Worm (Caenorhabditis elegans) whole organism, L3 larva: ENCODE measurements around the gene rol-1.

Experiments
- R02D3.7 ChIP-seq: fragments of 150-350 bp; optimal IDR thresholded peaks from 2 replicates; lab custom pipeline; 2014; ENCODE audit warnings: missing biosample characterization, missing genetic modification characterization
- ZK546.5 ChIP-seq: sonication (generic microtip); optimal IDR thresholded peaks from 2 replicates; lab custom pipeline; 2017; ENCODE audit warnings: missing biosample characterization, missing genetic modification characterization
- ama-1 ChIP-seq: fragments of 150-350 bp; optimal IDR thresholded peaks from 2 replicates; lab custom pipeline; 2018
- ceh-28 ChIP-seq: fragments of 150-350 bp; optimal IDR thresholded peaks from 2 replicates; lab custom pipeline; 2014; ENCODE audit warnings: missing biosample characterization, missing genetic modification reagents, missing genetic modification characterization
- ceh-82 ChIP-seq: fragments of 150-350 bp; optimal IDR thresholded peaks from 2 replicates; lab custom pipeline; 2014; ENCODE audit warnings: missing biosample characterization, missing genetic modification characterization
- egl-27 ChIP-seq: sonication (generic microtip); optimal IDR thresholded peaks from 4 replicates; lab custom pipeline; 2017; ENCODE audit warnings: missing biosample characterization, missing genetic modification reagents, missing genetic modification characterization
- egl-5 ChIP-seq: fragments of 150-350 bp; optimal IDR thresholded peaks from 2 replicates; lab custom pipeline; 2017; ENCODE audit warnings: missing biosample characterization, missing genetic modification reagents, missing genetic modification characterization, inconsistent platforms
- elt-1 ChIP-seq: fragments of 150-350 bp; optimal IDR thresholded peaks from 2 replicates; lab custom pipeline; 2014; ENCODE audit warnings: missing biosample characterization, missing genetic modification characterization
- elt-2 ChIP-seq: sonication (generic microtip); optimal IDR thresholded peaks from 2 replicates; lab custom pipeline; 2016; ENCODE audit warnings: missing genetic modification reagents, mild to moderate bottlenecking, missing genetic modification characterization, missing compliant biosample characterization
- eor-1 ChIP-seq, 2 experiments: fragments of 150-350 bp; optimal IDR thresholded peaks; 2 replicates each; lab custom pipeline; 2014 to 2018; ENCODE audit warnings: missing biosample characterization in 2 of 2, missing genetic modification characterization in 2 of 2
- fkh-10 ChIP-seq: sonication (generic microtip); optimal IDR thresholded peaks from 2 replicates; lab custom pipeline; 2017; ENCODE audit warnings: missing biosample characterization, missing genetic modification reagents, missing genetic modification characterization
- fkh-2 ChIP-seq: fragments of 150-350 bp; optimal IDR thresholded peaks from 2 replicates; lab custom pipeline; 2014; ENCODE audit warnings: missing biosample characterization, missing genetic modification reagents, missing genetic modification characterization
- fos-1 ChIP-seq: fragments of 150-350 bp; optimal IDR thresholded peaks from 2 replicates; lab custom pipeline; 2014; ENCODE audit warnings: missing biosample characterization, missing genetic modification characterization
- hmg-11 ChIP-seq: sonication (generic microtip); optimal IDR thresholded peaks from 2 replicates; lab custom pipeline; 2016; ENCODE audit warnings: missing genetic modification characterization, missing compliant biosample characterization
- jun-1 ChIP-seq: fragments of 150-350 bp; optimal IDR thresholded peaks from 2 replicates; lab custom pipeline; 2014; ENCODE audit warnings: missing biosample characterization, missing genetic modification reagents, missing genetic modification characterization
- lin-15B ChIP-seq: fragments of 150-350 bp; optimal IDR thresholded peaks from 2 replicates; lab custom pipeline; 2014; ENCODE audit warnings: missing biosample characterization, missing genetic modification characterization
- lin-39 ChIP-seq: fragments of 150-350 bp; optimal IDR thresholded peaks from 2 replicates; lab custom pipeline; 2018; ENCODE audit warnings: missing biosample characterization, missing genetic modification reagents, missing genetic modification characterization
- lsy-12 ChIP-seq: sonication (generic microtip); optimal IDR thresholded peaks from 2 replicates; lab custom pipeline; 2016; ENCODE audit warnings: mild to moderate bottlenecking, missing genetic modification characterization, missing compliant biosample characterization
- mdl-1 ChIP-seq: fragments of 150-350 bp; optimal IDR thresholded peaks from 2 replicates; lab custom pipeline; 2014; ENCODE audit warnings: missing biosample characterization, missing genetic modification characterization
- mml-1 ChIP-seq: fragments of 150-350 bp; sonication (generic microtip); optimal IDR thresholded peaks from 3 replicates; lab custom pipeline; 2014; ENCODE audit warnings: missing biosample characterization, missing genetic modification characterization
- nfya-1 ChIP-seq: sonication (generic microtip); optimal IDR thresholded peaks from 2 replicates; lab custom pipeline; 2017; ENCODE audit warnings: missing genetic modification characterization, mild to moderate bottlenecking, missing compliant biosample characterization, antibody characterized with exemption, moderate library complexity; ENCODE audit not compliant: insufficient read depth
- nhr-11 ChIP-seq: fragments of 150-350 bp; optimal IDR thresholded peaks from 2 replicates; lab custom pipeline; 2014; ENCODE audit warnings: missing biosample characterization, missing genetic modification characterization
- nhr-12 ChIP-seq: fragments of 150-350 bp; optimal IDR thresholded peaks from 2 replicates; lab custom pipeline; 2014; ENCODE audit warnings: missing biosample characterization, missing genetic modification characterization
- nhr-23 ChIP-seq: fragments of 150-350 bp; optimal IDR thresholded peaks from 2 replicates; lab custom pipeline; 2014; ENCODE audit warnings: missing biosample characterization, missing genetic modification reagents, missing genetic modification characterization
- nhr-237 ChIP-seq: fragments of 150-350 bp; optimal IDR thresholded peaks from 2 replicates; lab custom pipeline; 2014; ENCODE audit warnings: missing biosample characterization, missing genetic modification characterization
- nhr-25 ChIP-seq: sonication (generic microtip); optimal IDR thresholded peaks from 2 replicates; lab custom pipeline; 2017; ENCODE audit warnings: missing biosample characterization, missing genetic modification characterization
- nhr-28 ChIP-seq: fragments of 150-350 bp; optimal IDR thresholded peaks from 2 replicates; lab custom pipeline; 2014; ENCODE audit warnings: missing biosample characterization, missing genetic modification characterization
- nhr-43 ChIP-seq: sonication (generic microtip); optimal IDR thresholded peaks from 2 replicates; lab custom pipeline; 2016; ENCODE audit warnings: mild to moderate bottlenecking, missing genetic modification characterization, missing compliant biosample characterization; ENCODE audit not compliant: poor library complexity, severe bottlenecking
- nhr-67 ChIP-seq: fragments of 150-350 bp; optimal IDR thresholded peaks from 2 replicates; lab custom pipeline; 2014; ENCODE audit warnings: missing biosample characterization, missing genetic modification characterization
- nhr-76 ChIP-seq: fragments of 150-350 bp; sonication (generic microtip); optimal IDR thresholded peaks from 5 replicates; lab custom pipeline; 2014; ENCODE audit warnings: missing biosample characterization, missing genetic modification characterization
- pha-4 ChIP-seq: fragments of 150-350 bp; optimal IDR thresholded peaks from 2 replicates; lab custom pipeline; 2014; ENCODE audit warnings: missing biosample characterization, missing genetic modification reagents, missing genetic modification characterization
- pqm-1 ChIP-seq: fragments of 150-350 bp; optimal IDR thresholded peaks from 2 replicates; lab custom pipeline; 2017; ENCODE audit warnings: missing biosample characterization, missing genetic modification characterization, inconsistent platforms
- sea-2 ChIP-seq: fragments of 150-350 bp; sonication (generic microtip); optimal IDR thresholded peaks from 4 replicates; lab custom pipeline; 2014; ENCODE audit warnings: missing biosample characterization, missing genetic modification reagents, missing genetic modification characterization
- skn-1 ChIP-seq: fragments of 150-350 bp; optimal IDR thresholded peaks from 2 replicates; lab custom pipeline; 2014; ENCODE audit warnings: missing biosample characterization, missing genetic modification characterization
- snpc-4 ChIP-seq: fragments of 150-350 bp; optimal IDR thresholded peaks from 2 replicates; lab custom pipeline; 2014; ENCODE audit warnings: missing biosample characterization, missing genetic modification characterization
- unc-62 ChIP-seq: fragments of 150-350 bp; sonication (generic microtip); optimal IDR thresholded peaks from 4 replicates; lab custom pipeline; 2014; ENCODE audit warnings: missing biosample characterization, missing genetic modification reagents, missing genetic modification characterization

The rol-1 gene

DNA sequence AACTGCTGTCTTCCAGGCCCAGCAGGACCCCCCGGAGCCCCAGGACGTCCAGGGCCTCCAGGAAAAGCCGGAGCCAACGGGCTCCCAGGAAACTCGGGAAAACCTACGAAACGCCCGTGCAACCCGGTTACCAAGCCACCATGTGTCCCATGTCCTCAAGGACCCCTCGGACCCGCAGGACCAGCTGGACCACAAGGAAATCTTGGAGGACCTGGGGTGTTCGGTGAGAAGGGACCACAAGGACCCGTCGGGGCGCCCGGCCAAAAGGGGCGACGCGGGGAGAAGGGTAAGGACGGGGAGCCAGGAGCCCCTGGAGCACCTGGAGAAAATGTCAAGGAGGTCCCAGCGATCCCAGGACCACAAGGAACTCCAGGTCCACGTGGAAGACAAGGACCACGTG, 3.0 kb downstream of the rol-1 start:
- TF ChIP-seq nhr-237 (tag; lab: Kevin White, UChicago) (no peak), lin-39 (tag; lab: Kevin White, UChicago) (no peak), nhr-43 (no peak), nhr-28 (no peak), ama-1 (lab: Kevin White, UChicago) (no peak), ZK546.5 (tag; lab: Kevin White, UChicago) (no peak), fos-1 (no peak), pqm-1 (tag; lab: Kevin White, UChicago) (no peak), elt-1 (no peak), fkh-2 (tag; lab: Kevin White, UChicago) (no peak), ceh-28 (no peak), unc-62 (GFP tag; lab: Kevin White, UChicago) (no peak), R02D3.7 (tag; lab: Kevin White, UChicago) (no peak), snpc-4 (tag; lab: Kevin White, UChicago) (no peak), lsy-12 (tag; lab: Kevin White, UChicago) (no peak), ceh-82 (tag; lab: Kevin White, UChicago) (no peak), nhr-23 (tag; lab: Kevin White, UChicago) (no peak), eor-1 (tag; optimal IDR thresholded peaks at IDR 0.05; lab: Kevin White, UChicago) (no peak)
- TF ChIP-seq, all 47 proteins: peak for 0

ce11 chrII:12176521-12176920, 4.1 kb downstream of the rol-1 start:
- TF ChIP-seq fos-1: no peak
- TF ChIP-seq ceh-28: peak; percentile 94

DNA sequence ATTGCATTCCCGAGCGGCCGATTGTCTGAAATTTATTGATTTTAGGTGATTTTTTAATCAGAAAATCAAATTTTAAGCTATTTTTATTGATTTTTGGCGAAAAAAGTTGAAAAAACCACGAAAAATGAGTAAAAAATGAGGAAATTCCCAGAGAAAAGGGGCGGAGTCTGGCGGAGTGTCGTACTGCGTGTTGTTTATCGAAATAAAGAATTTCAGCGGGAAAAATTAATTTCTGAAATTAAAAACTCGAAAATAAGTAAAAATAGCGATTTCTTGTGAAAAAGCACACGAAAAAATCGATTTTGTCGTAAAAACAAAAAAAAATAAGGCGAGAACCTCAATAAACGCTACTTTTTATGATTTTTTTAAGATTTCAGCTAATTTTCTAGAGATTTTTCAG, 12.5 kb downstream of the rol-1 start, which contains the start of gene Y57A10A.13:
Gene Y57A10A.13 (minus strand): TSS at position 46 of the 400 bp plus-strand sequence.
- TF ChIP-seq ZK546.5 (tag; lab: Kevin White, UChicago) (no peak), lin-39 (tag; lab: Kevin White, UChicago) (no peak), egl-5 (no peak), fkh-2 (tag; lab: Kevin White, UChicago) (no peak), lin-15B (tag; lab: Kevin White, UChicago) (peak; percentile 7), sea-2 (no peak), fkh-10 (GFP tag; lab: Kevin White, UChicago) (no peak), unc-62 (GFP tag; lab: Kevin White, UChicago) (no peak), pha-4 (tag; lab: Kevin White, UChicago) (peak; percentile 21), ceh-82 (tag; lab: Kevin White, UChicago) (no peak), hmg-11 (tag; lab: Kevin White, UChicago) (no peak), nfya-1 (tag; lab: Kevin White, UChicago) (peak; percentile 28), ceh-28 (no peak)

ce11 chrII:12185710-12186109, 13.3 kb downstream of the rol-1 start, which contains the start of gene Y57A10A.14:
Y57A10A.14 (plus strand) TSS chrII:12185937.
- TF ChIP-seq nhr-25 (tag; lab: Kevin White, UChicago) (no peak), nfya-1 (tag; lab: Kevin White, UChicago) (peak; percentile 13), eor-1 (tag; optimal IDR thresholded peaks at IDR 0.05; lab: Kevin White, UChicago) (no peak), pha-4 (tag; lab: Kevin White, UChicago) (peak; percentile 58), ama-1 (lab: Kevin White, UChicago) (no peak), egl-5 (no peak), nhr-67 (tag; lab: Kevin White, UChicago) (no peak), unc-62 (GFP tag; lab: Kevin White, UChicago) (no peak), elt-2 (tag; lab: Kevin White, UChicago) (peak; percentile 98), egl-27 (tag; lab: Kevin White, UChicago) (peak; percentile 24), ceh-28 (peak; percentile 8), pqm-1 (tag; lab: Kevin White, UChicago) (peak; percentile 94), skn-1 (tag; lab: Kevin White, UChicago) (peak; percentile 92), nhr-11 (tag; lab: Kevin White, UChicago) (no peak), nhr-12 (tag; lab: Kevin White, UChicago) (no peak), jun-1 (tag; lab: Kevin White, UChicago) (peak; percentile 44)

DNA sequence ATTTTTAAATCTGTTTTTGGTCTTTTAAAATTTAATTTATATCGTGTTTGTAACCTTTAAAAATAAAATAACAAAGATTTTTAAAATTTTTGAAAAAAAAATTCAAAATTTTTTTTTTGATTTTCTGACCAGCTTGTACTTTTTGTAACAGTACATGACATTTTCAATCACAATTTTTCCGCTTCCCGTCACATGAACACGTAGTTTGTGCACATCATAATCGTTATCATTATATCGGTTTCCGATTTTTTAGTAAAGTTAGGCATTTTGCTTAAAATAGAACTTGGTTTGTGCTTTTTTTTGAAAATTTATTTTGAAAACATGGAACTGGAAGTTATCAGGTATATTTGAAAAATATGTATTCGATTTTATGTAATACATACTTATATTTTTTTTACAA, 14.4 kb downstream of the rol-1 start:
- no peak for TF ChIP-seq nhr-12 (tag; lab: Kevin White, UChicago)
- TF ChIP-seq pqm-1 (tag; lab: Kevin White, UChicago): peak; percentile 24
- no peak for TF ChIP-seq hmg-11 (tag; lab: Kevin White, UChicago)
- TF ChIP-seq mml-1 (tag; lab: Kevin White, UChicago): no peak
- peak; percentile 71 for TF ChIP-seq nhr-76 (tag; lab: Kevin White, UChicago)
- no peak for TF ChIP-seq mdl-1 (tag; lab: Kevin White, UChicago)
- no peak for TF ChIP-seq egl-27 (tag; lab: Kevin White, UChicago)
- no peak for TF ChIP-seq nhr-25 (tag; lab: Kevin White, UChicago)
- TF ChIP-seq elt-2 (tag; lab: Kevin White, UChicago): peak; percentile 68
- TF ChIP-seq unc-62 (GFP tag; lab: Kevin White, UChicago): no peak
